Fruit fly (Drosophila melanogaster) whole organism, embryonic: ENCODE data around the gene Gpdh3.

Experiments
- ATbp ChIP-seq: fragments of 200-800 bp; sonication (Bioruptor generic); optimal IDR thresholded peaks from 2 replicates; lab custom pipeline; 2017; ENCODE audit warnings: missing biosample characterization, mild to moderate bottlenecking, missing genetic modification characterization, missing genetic modification reagents
- Antp ChIP-seq: fragments of 200-800 bp; sonication (Bioruptor generic); optimal IDR thresholded peaks from 3 replicates; lab custom pipeline; 2016; ENCODE audit warnings: missing biosample characterization, missing genetic modification characterization
- Awh ChIP-seq: fragments of 200-800 bp; sonication (Bioruptor generic); IDR thresholded peaks from 2 replicates; pipeline ENCODE4, ENCODE4 v1.3.6; 2022; ENCODE audit warnings: missing biosample characterization, missing genetic modification characterization
- CG12155 ChIP-seq: fragments of 200-800 bp; sonication (Bioruptor generic); optimal IDR thresholded peaks from 3 replicates; lab custom pipeline; 2016; ENCODE audit warnings: missing biosample characterization, missing genetic modification characterization
- CG12219 ChIP-seq: fragments of 200-800 bp; sonication (Bioruptor generic); optimal IDR thresholded peaks from 3 replicates; lab custom pipeline; 2018; ENCODE audit warnings: missing biosample characterization, mild to moderate bottlenecking, missing genetic modification characterization
- CG12659 ChIP-seq: fragments of 200-800 bp; sonication (Bioruptor generic); optimal IDR thresholded peaks from 3 replicates; lab custom pipeline; 2017; ENCODE audit warnings: mild to moderate bottlenecking, missing biosample characterization, missing genetic modification reagents, missing genetic modification characterization
- CG14667 ChIP-seq: fragments of 200-800 bp; sonication (Bioruptor generic); IDR thresholded peaks from 2 replicates; pipeline ENCODE4 v1.3.6; 2022; ENCODE audit warnings: missing biosample characterization, missing genetic modification characterization
- CG14860 ChIP-seq: fragments of 200-800 bp; sonication (Bioruptor generic); IDR thresholded peaks from 3 replicates; pipeline ENCODE4 v1.3.6; 2022; ENCODE audit warnings: missing biosample characterization, missing genetic modification characterization; ENCODE audit not compliant: partially characterized antibody
- CG1529 ChIP-seq: fragments of 200-800 bp; sonication (Bioruptor generic); optimal IDR thresholded peaks from 3 replicates; lab custom pipeline; 2018; ENCODE audit warnings: missing biosample characterization, missing genetic modification characterization
- CG17186 ChIP-seq: fragments of 200-800 bp; sonication (Bioruptor generic); optimal IDR thresholded peaks from 3 replicates; lab custom pipeline; 2017; ENCODE audit warnings: missing biosample characterization, missing genetic modification reagents, missing genetic modification characterization
- CG31388 ChIP-seq: fragments of 200-800 bp; sonication (Bioruptor generic); optimal IDR thresholded peaks from 2 replicates; lab custom pipeline; 2016; ENCODE audit warnings: missing biosample characterization, missing genetic modification characterization
- CG31441 ChIP-seq: fragments of 200-800 bp; sonication (Bioruptor generic); IDR thresholded peaks from 2 replicates; pipeline ENCODE4 v1.3.6; 2022; ENCODE audit warnings: missing biosample characterization, missing genetic modification characterization
- CG3281 ChIP-seq: fragments of 200-800 bp; sonication (Bioruptor generic); optimal IDR thresholded peaks from 3 replicates; lab custom pipeline; 2017; ENCODE audit warnings: missing biosample characterization, mild to moderate bottlenecking, missing genetic modification characterization
- CG3407 ChIP-seq: fragments of 200-800 bp; sonication (Bioruptor generic); optimal IDR thresholded peaks from 2 replicates; lab custom pipeline; 2018; ENCODE audit warnings: missing biosample characterization, mild to moderate bottlenecking, missing genetic modification characterization
- CG4707 ChIP-seq: fragments of 200-800 bp; sonication (Bioruptor generic); optimal IDR thresholded peaks from 2 replicates; lab custom pipeline; 2018; ENCODE audit warnings: missing biosample characterization, mild to moderate bottlenecking, missing genetic modification characterization, moderate library complexity
- CG6175 ChIP-seq: fragments of 200-800 bp; sonication (Bioruptor generic); IDR thresholded peaks from 3 replicates; pipeline ENCODE4 v1.3.6; 2022; ENCODE audit warnings: missing biosample characterization, missing genetic modification characterization
- CG6272 ChIP-seq: fragments of 200-800 bp; sonication (Bioruptor generic); IDR thresholded peaks from 2 replicates; pipeline ENCODE4 v1.3.6; 2022; ENCODE audit warnings: missing biosample characterization, missing genetic modification characterization
- CG6683 ChIP-seq: fragments of 200-800 bp; sonication (Bioruptor generic); optimal IDR thresholded peaks from 2 replicates; lab custom pipeline; 2017; ENCODE audit warnings: missing biosample characterization, mild to moderate bottlenecking, missing genetic modification characterization, missing genetic modification reagents
- CG6689 ChIP-seq: fragments of 200-800 bp; sonication (Bioruptor generic); IDR thresholded peaks from 2 replicates; pipeline ENCODE4 v1.3.6; 2022; ENCODE audit warnings: missing biosample characterization, missing genetic modification characterization
- CG7357 ChIP-seq: fragments of 200-800 bp; sonication (Bioruptor generic); IDR thresholded peaks from 3 replicates; pipeline ENCODE4 v1.3.6; 2022; ENCODE audit warnings: missing biosample characterization, missing genetic modification characterization
- CG7556 ChIP-seq: fragments of 200-800 bp; sonication (Bioruptor generic); optimal IDR thresholded peaks from 2 replicates; lab custom pipeline; 2017; ENCODE audit warnings: missing biosample characterization, mild to moderate bottlenecking, missing genetic modification characterization
- Chrac-16 ChIP-seq: fragments of 200-800 bp; sonication (Bioruptor generic); optimal IDR thresholded peaks from 3 replicates; lab custom pipeline; 2016; ENCODE audit warnings: missing biosample characterization, missing genetic modification characterization
- Dad ChIP-seq: fragments of 200-800 bp; sonication (Bioruptor generic); optimal IDR thresholded peaks from 3 replicates; lab custom pipeline; 2016; ENCODE audit warnings: missing biosample characterization, missing genetic modification characterization
- Dek ChIP-seq: fragments of 200-800 bp; sonication (Bioruptor generic); optimal IDR thresholded peaks from 3 replicates; lab custom pipeline; 2019; ENCODE audit warnings: missing biosample characterization, mild to moderate bottlenecking, missing genetic modification characterization, moderate library complexity
- Dip2 ChIP-seq: fragments of 200-800 bp; sonication (Bioruptor generic); IDR thresholded peaks from 2 replicates; pipeline ENCODE4 v1.3.6; 2022; ENCODE audit warnings: missing biosample characterization, missing genetic modification characterization
- Dref ChIP-seq: fragments of 200-800 bp; sonication (Bioruptor generic); IDR thresholded peaks from 2 replicates; pipeline ENCODE4 v1.3.6; 2022; ENCODE audit warnings: missing biosample characterization, missing genetic modification characterization
- Ets65A ChIP-seq: fragments of 200-800 bp; sonication (Bioruptor generic); peaks from one replicate; lab custom pipeline; 2016; ENCODE audit warnings: missing biosample characterization, missing genetic modification characterization
- Mad ChIP-seq: fragments of 200-800 bp; sonication (Bioruptor generic); optimal IDR thresholded peaks from 2 replicates; lab custom pipeline; 2016; ENCODE audit warnings: missing biosample characterization, missing genetic modification characterization
- NFAT ChIP-seq: fragments of 200-800 bp; sonication (Bioruptor generic); IDR thresholded peaks from 2 replicates; pipeline ENCODE4 v1.3.6; 2022; ENCODE audit warnings: missing biosample characterization, missing genetic modification characterization
- Ravus ChIP-seq: fragments of 200-800 bp; sonication (Bioruptor generic); IDR thresholded peaks from 2 replicates; pipeline ENCODE4 v1.3.6; 2022; ENCODE audit warnings: missing biosample characterization, missing genetic modification characterization
- Rfx ChIP-seq: fragments of 200-800 bp; sonication (Bioruptor generic); IDR thresholded peaks from 2 replicates; pipeline ENCODE4 v1.3.6; 2022; ENCODE audit warnings: missing biosample characterization, missing genetic modification characterization
- Sin3A ChIP-seq: fragments of >200 bp; optimal IDR thresholded peaks from 2 replicates; lab custom pipeline; 2018
- Sry-δ ChIP-seq: fragments of 200-800 bp; sonication (Bioruptor generic); optimal IDR thresholded peaks from 2 replicates; lab custom pipeline; 2016; ENCODE audit warnings: missing biosample characterization, missing genetic modification characterization
- ase ChIP-seq: fragments of 200-800 bp; sonication (Bioruptor generic); IDR thresholded peaks from 3 replicates; pipeline ENCODE4 v1.3.6; 2022; ENCODE audit warnings: missing biosample characterization, missing genetic modification characterization
- cas ChIP-seq: fragments of 200-800 bp; sonication (Bioruptor generic); IDR thresholded peaks from 2 replicates; pipeline ENCODE4 v1.3.6; 2022; ENCODE audit warnings: missing biosample characterization, missing genetic modification characterization
- chif ChIP-seq, 2 experiments: fragments of 200-800 bp; sonication (Bioruptor generic); optimal IDR thresholded peaks; 3 replicates each; lab custom pipeline; 2016; ENCODE audit warnings: missing biosample characterization in 2 of 2, missing genetic modification characterization in 2 of 2
- dysf ChIP-seq: fragments of 200-800 bp; sonication (Bioruptor generic); IDR thresholded peaks from 3 replicates; pipeline ENCODE4 v1.3.6; 2022; ENCODE audit warnings: missing biosample characterization, missing genetic modification characterization
- ems ChIP-seq: fragments of 200-800 bp; sonication (Bioruptor generic); optimal IDR thresholded peaks from 3 replicates; lab custom pipeline; 2016; ENCODE audit warnings: missing biosample characterization, missing genetic modification characterization
- eyg ChIP-seq: fragments of 200-800 bp; sonication (Bioruptor generic); optimal IDR thresholded peaks from 3 replicates; lab custom pipeline; 2016; ENCODE audit warnings: missing biosample characterization, missing genetic modification characterization
- fd96Cb ChIP-seq: fragments of 200-800 bp; sonication (Bioruptor generic); optimal IDR thresholded peaks from 2 replicates; lab custom pipeline; 2018; ENCODE audit warnings: missing biosample characterization, mild to moderate bottlenecking, missing genetic modification characterization, moderate library complexity
- hb ChIP-seq: fragments of 200-800 bp; sonication (Bioruptor generic); IDR thresholded peaks from 3 replicates; pipeline ENCODE4 v1.3.6; 2022; ENCODE audit warnings: missing biosample characterization, missing genetic modification characterization; ENCODE audit not compliant: partially characterized antibody
- inv ChIP-seq: fragments of 200-800 bp; sonication (Bioruptor generic); IDR thresholded peaks from 2 replicates; pipeline ENCODE4 v1.3.6; 2022; ENCODE audit warnings: missing biosample characterization, missing genetic modification characterization; ENCODE audit not compliant: partially characterized antibody
- jumu ChIP-seq: fragments of 200-800 bp; sonication (Bioruptor generic); optimal IDR thresholded peaks from 3 replicates; lab custom pipeline; 2016; ENCODE audit warnings: missing biosample characterization, missing genetic modification characterization
- kah ChIP-seq: fragments of 200-800 bp; sonication (Bioruptor generic); optimal IDR thresholded peaks from 2 replicates; lab custom pipeline; 2018; ENCODE audit warnings: missing biosample characterization, mild to moderate bottlenecking, missing genetic modification characterization
- kni ChIP-seq: fragments of 200-800 bp; sonication (Bioruptor generic); optimal IDR thresholded peaks from 3 replicates; lab custom pipeline; 2017; ENCODE audit warnings: mild to moderate bottlenecking, missing biosample characterization, missing genetic modification reagents, missing genetic modification characterization
- lmd ChIP-seq: fragments of 200-800 bp; sonication (Bioruptor generic); IDR thresholded peaks from 2 replicates; pipeline ENCODE4 v1.3.6; 2022; ENCODE audit warnings: missing biosample characterization, missing genetic modification characterization
- oc ChIP-seq: fragments of 200-800 bp; sonication (Bioruptor generic); optimal IDR thresholded peaks from 2 replicates; lab custom pipeline; 2018; ENCODE audit warnings: missing biosample characterization, mild to moderate bottlenecking, missing genetic modification characterization, moderate library complexity
- ranshi ChIP-seq: fragments of 200-800 bp; sonication (Bioruptor generic); IDR thresholded peaks from 2 replicates; pipeline ENCODE4 v1.3.6; 2022; ENCODE audit warnings: missing biosample characterization, missing genetic modification characterization
- sna ChIP-seq: fragments of 200-800 bp; sonication (Bioruptor generic); IDR thresholded peaks from 2 replicates; pipeline ENCODE4 v1.3.6; 2022; ENCODE audit warnings: missing biosample characterization, missing genetic modification characterization; ENCODE audit not compliant: partially characterized antibody
- tgo ChIP-seq: fragments of 200-800 bp; sonication (Bioruptor generic); IDR thresholded peaks from 3 replicates; pipeline ENCODE4 v1.3.6; 2022; ENCODE audit warnings: missing biosample characterization, missing genetic modification characterization
- wdn ChIP-seq: fragments of 200-800 bp; sonication (Bioruptor generic); IDR thresholded peaks from 2 replicates; pipeline ENCODE4 v1.3.6; 2022; ENCODE audit warnings: missing biosample characterization, missing genetic modification characterization

The Gpdh3 gene

dm6 chr3R:22362218-22362907 is 19.5 kb upstream of the Gpdh3 start, which contains the start of the genes JMJD6, CG7071 and Muted (continued):
- TF ChIP-seq Rfx (peak; percentile 95), CG1529 (GFP tag; lab: Kevin White, UChicago) (peak; percentile 76), cas (GFP tag; lab: Robert Waterston, UW) (peak; percentile 87), Dek (peak; percentile 91), CG14667 (peak; percentile 89), ase (GFP tag; lab: Robert Waterston, UW) (peak; percentile 90), oc (peak; percentile 81), hb (GFP tag; lab: Robert Waterston, UW) (peak; percentile 74; the same call in 2 of the 3 replicates), CG7357 (GFP tag; lab: Robert Waterston, UW) (peak; percentile 85), Mad (GFP tag; lab: Kevin White, UChicago) (peak; percentile 83), CG12155 (peak; percentile 93), tgo (GFP tag; lab: Robert Waterston, UW) (peak; percentile 87), CG6175 (GFP tag; lab: Robert Waterston, UW) (peak; percentile 81), Ravus (GFP tag; lab: Robert Waterston, UW) (peak; percentile 53), CG31441 (GFP tag; lab: Robert Waterston, UW) (peak; percentile 87), ems (peak; percentile 89), Ets65A (GFP tag; lab: Kevin White, UChicago) (peak; percentile 98), Awh (GFP tag; lab: Robert Waterston, UW) (peak; percentile 85), ATbp (peak; percentile 73), CG17186 (GFP tag; lab: Kevin White, UChicago) (peak; percentile 60), fd96Cb (tag; lab: Kevin White, UChicago) (peak; percentile 79), jumu (GFP tag; lab: Kevin White, UChicago) (peak; percentile 88), Dref (GFP tag; lab: Robert Waterston, UW) (peak; percentile 43), CG31388 (GFP tag; lab: Kevin White, UChicago) (peak; percentile 75), ranshi (GFP tag; lab: Robert Waterston, UW) (peak; percentile 93), CG6689 (GFP tag; lab: Robert Waterston, UW) (peak; percentile 92), CG6272 (GFP tag; lab: Robert Waterston, UW) (peak; percentile 89), Dip2 (peak; percentile 40; the same call in 1 of the 2 replicates), Dad (GFP tag; lab: Kevin White, UChicago) (peak; percentile 74), CG12219 (GFP tag; lab: Kevin White, UChicago) (peak; percentile 71), chif (GFP tag; optimal IDR thresholded peaks at IDR 0.05; lab: Kevin White, UChicago) (peak; percentile 82 to 92), NFAT (peak; percentile 89), eyg (GFP tag; lab: Kevin White, UChicago) (peak; percentile 81), lmd (GFP tag; lab: Robert Waterston, UW) (peak; percentile 91), dysf (peak; percentile 90), kni (GFP tag; lab: Kevin White, UChicago) (peak; percentile 84), Antp (GFP tag; lab: Kevin White, UChicago) (peak; percentile 73), sna (peak; percentile 91), Sry-δ (GFP tag; lab: Kevin White, UChicago) (peak; percentile 71), CG3407 (peak; percentile 64), CG4707 (GFP tag; lab: Kevin White, UChicago) (peak; percentile 48), Sin3A (lab: Kevin White, UChicago) (peak; percentile 88), CG7556 (GFP tag; lab: Kevin White, UChicago) (peak; percentile 85), inv (GFP tag; lab: Robert Waterston, UW) (peak; percentile 74), CG12659 (GFP tag; lab: Kevin White, UChicago) (peak; percentile 97), CG3281 (GFP tag; lab: Kevin White, UChicago) (peak; percentile 92), CG6683 (GFP tag; lab: Kevin White, UChicago) (peak; percentile 72), wdn (GFP tag; lab: Robert Waterston, UW) (peak; percentile 84), Chrac-16 (GFP tag; lab: Kevin White, UChicago) (peak; percentile 92), CG14860 (GFP tag; lab: Robert Waterston, UW) (peak; percentile 58; the same call in 1 of the 3 replicates), kah (peak; percentile 59)
